Worm (Caenorhabditis elegans) whole organism, L2 larva: ENCODE data around the gene C54D10.3.

Source experiments
- crh-2 ChIP-seq: sonication (generic microtip); optimal IDR thresholded peaks from 2 replicates; lab custom pipeline; 2017; ENCODE audit warnings: missing biosample characterization, missing genetic modification characterization
- egl-27 ChIP-seq: sonication (generic microtip); optimal IDR thresholded peaks from 3 replicates; lab custom pipeline; 2017; ENCODE audit warnings: missing biosample characterization, missing genetic modification reagents, missing genetic modification characterization
- fos-1 ChIP-seq: fragments of 150-350 bp; optimal IDR thresholded peaks from 2 replicates; lab custom pipeline; 2014; ENCODE audit warnings: missing biosample characterization, missing genetic modification characterization
- lin-13 ChIP-seq: fragments of 150-350 bp; optimal IDR thresholded peaks from 2 replicates; lab custom pipeline; 2014; ENCODE audit warnings: missing biosample characterization, missing genetic modification reagents, missing genetic modification characterization

DNA sequence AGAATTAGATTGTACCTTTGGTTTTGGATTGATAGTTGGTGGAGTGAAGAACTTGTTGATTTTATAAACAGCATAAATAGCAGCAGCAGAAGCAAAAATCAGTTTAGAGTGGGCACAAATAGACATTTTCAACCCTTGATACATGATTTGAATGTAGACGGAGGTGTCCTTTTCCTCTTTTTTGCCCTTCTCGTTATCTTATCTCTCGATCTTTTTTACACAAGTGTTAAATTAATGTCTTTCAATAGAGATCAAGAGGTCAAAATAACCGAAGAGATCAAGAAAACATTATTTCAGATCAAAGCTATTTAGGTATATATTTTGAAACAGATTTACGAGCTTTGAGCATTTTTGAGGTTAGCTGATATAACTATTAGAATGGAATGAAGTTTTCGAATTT, 6.5 kb upstream of the C54D10.3 start, which contains the start of gene cdr-7:
- TF ChIP-seq fos-1 (no peak), egl-27 (no peak), crh-2 (no peak), lin-13 (GFP tag; lab: Kevin White, UChicago) (no peak)
